Worm (Caenorhabditis elegans) whole organism, young adult: Measurements from ENCODE around the gene T16G12.8.
A peak's percentile ranks its signal among the peaks of the same experiment; 100 is the strongest.

Experiments
- C06A6.2 ChIP-seq: fragments of 200-800 bp; sonication (Bioruptor generic); conservative IDR thresholded peaks from 2 replicates; pipeline ENCODE4 v1.3.6; 2022; ENCODE audit warnings: missing genetic modification characterization, missing compliant biosample characterization
- F33H1.4 ChIP-seq: fragments of 200-800 bp; sonication (Bioruptor generic); IDR thresholded peaks from 2 replicates; pipeline ENCODE4 v1.3.6; 2022; ENCODE audit warnings: missing genetic modification reagents, missing genetic modification characterization, missing compliant biosample characterization
- F39B2.1 ChIP-seq: fragments of 200-800 bp; sonication (Bioruptor generic); IDR thresholded peaks from 2 replicates; pipeline ENCODE4 v1.3.6; 2022; ENCODE audit warnings: missing genetic modification reagents, missing genetic modification characterization, missing compliant biosample characterization
- K12H6.12 ChIP-seq: fragments of 200-800 bp; sonication (Bioruptor generic); optimal IDR thresholded peaks from 2 replicates; lab custom pipeline; 2018; ENCODE audit warnings: mild to moderate bottlenecking, missing genetic modification characterization, missing compliant biosample characterization
- T07F8.4 ChIP-seq: sonication (generic microtip); optimal IDR thresholded peaks from 2 replicates; lab custom pipeline; 2016; ENCODE audit warnings: mild to moderate bottlenecking, missing genetic modification characterization, moderate library complexity, missing compliant biosample characterization
- Y53G8AR.9 ChIP-seq: fragments of 200-800 bp; sonication (Bioruptor generic); conservative IDR thresholded peaks from 2 replicates; pipeline ENCODE4 v1.3.6; 2022; ENCODE audit warnings: missing genetic modification reagents, missing genetic modification characterization, missing compliant biosample characterization
- Y56A3A.18 ChIP-seq: fragments of 200-800 bp; sonication (Bioruptor generic); IDR thresholded peaks from 2 replicates; pipeline ENCODE4 v1.3.6; 2022; ENCODE audit warnings: missing genetic modification reagents, missing genetic modification characterization, missing compliant biosample characterization
- ZK185.1 ChIP-seq: sonication (generic microtip); optimal IDR thresholded peaks from 2 replicates; lab custom pipeline; 2016; ENCODE audit warnings: mild to moderate bottlenecking, missing genetic modification characterization, missing compliant biosample characterization; ENCODE audit not compliant: poor library complexity, severe bottlenecking
- ama-1 ChIP-seq, 3 experiments: fragments of 150-350 bp in 1 of 3; sonication (generic microtip) in 2 of 3; optimal IDR thresholded peaks; 2 replicates each; lab custom pipeline; 2014 to 2018; ENCODE audit warnings: missing biosample characterization in 2 of 3, missing genetic modification characterization in 2 of 3, missing genetic modification reagents in 2 of 3
- attf-5 ChIP-seq: fragments of 200-800 bp; sonication (Bioruptor generic); optimal IDR thresholded peaks from 2 replicates; lab custom pipeline; 2018; ENCODE audit warnings: mild to moderate bottlenecking, missing genetic modification characterization, missing compliant biosample characterization
- bed-2 ChIP-seq: fragments of 200-800 bp; sonication (Bioruptor generic); IDR thresholded peaks from 2 replicates; pipeline ENCODE4 v1.3.6; 2022; ENCODE audit warnings: missing genetic modification reagents, missing genetic modification characterization, missing compliant biosample characterization
- cebp-1 ChIP-seq, 2 experiments: fragments of 200-800 bp in 1 of 2; sonication (Bioruptor generic) in 1 of 2; sonication (generic microtip) in 1 of 2; IDR thresholded peaks in 1 of 2; optimal IDR thresholded peaks in 1 of 2; 2 replicates each; pipeline versions ENCODE4 v1.3.6 to Lab custom; 2017 to 2022; ENCODE audit warnings: missing compliant biosample characterization in 2 of 2, missing genetic modification characterization in 2 of 2, mild to moderate bottlenecking in 1 of 2, missing genetic modification reagents in 1 of 2, moderate library complexity in 1 of 2
- ceh-27 ChIP-seq: fragments of 200-800 bp; sonication (Bioruptor generic); optimal IDR thresholded peaks from 2 replicates; lab custom pipeline; 2018; ENCODE audit warnings: mild to moderate bottlenecking, missing genetic modification characterization, moderate library complexity, missing compliant biosample characterization
- chd-7 ChIP-seq: sonication (generic microtip); optimal IDR thresholded peaks from 2 replicates; lab custom pipeline; 2016; ENCODE audit warnings: mild to moderate bottlenecking, missing genetic modification characterization, moderate library complexity, missing compliant biosample characterization
- dox-1 ChIP-seq: fragments of 200-800 bp; sonication (Bioruptor generic); IDR thresholded peaks from 2 replicates; pipeline ENCODE4 v1.3.6; 2022; ENCODE audit warnings: missing genetic modification reagents, missing genetic modification characterization, missing compliant biosample characterization
- efl-1 ChIP-seq: fragments of 150-350 bp; optimal IDR thresholded peaks from 2 replicates; lab custom pipeline; 2014; ENCODE audit warnings: missing biosample characterization, missing genetic modification reagents, missing genetic modification characterization
- egrh-3 ChIP-seq: fragments of 200-800 bp; sonication (Bioruptor generic); IDR thresholded peaks from 2 replicates; pipeline ENCODE4 v1.3.6; 2022; ENCODE audit warnings: missing genetic modification reagents, missing genetic modification characterization, missing compliant biosample characterization
- gei-17 ChIP-seq: fragments of 200-800 bp; sonication (Bioruptor generic); optimal IDR thresholded peaks from 2 replicates; lab custom pipeline; 2018; ENCODE audit warnings: mild to moderate bottlenecking, missing genetic modification characterization, missing compliant biosample characterization
- him-1 ChIP-seq: sonication (generic microtip); optimal IDR thresholded peaks from 2 replicates; lab custom pipeline; 2016; ENCODE audit warnings: missing genotype, missing genetic modification reagents, missing genetic modification characterization, missing compliant biosample characterization
- hlh-26 ChIP-seq: fragments of 200-800 bp; sonication (Bioruptor generic); conservative IDR thresholded peaks from 2 replicates; pipeline ENCODE4 v1.3.6; 2022; ENCODE audit warnings: missing genetic modification reagents, missing genetic modification characterization, missing compliant biosample characterization
- hrde-1 ChIP-seq: sonication (generic microtip); optimal IDR thresholded peaks from 2 replicates; lab custom pipeline; 2016; ENCODE audit warnings: missing genetic modification characterization, mild to moderate bottlenecking, missing compliant biosample characterization, moderate library complexity, missing genotype, missing genetic modification reagents, borderline replicate concordance
- lag-1 ChIP-seq: fragments of 200-800 bp; sonication (Bioruptor generic); IDR thresholded peaks from 2 replicates; pipeline ENCODE4 v1.3.6; 2022; ENCODE audit warnings: missing genetic modification reagents, missing genetic modification characterization, missing compliant biosample characterization
- let-526 ChIP-seq: fragments of 200-800 bp; sonication (Bioruptor generic); IDR thresholded peaks from 2 replicates; pipeline ENCODE4 v1.3.6; 2022; ENCODE audit warnings: missing genetic modification reagents, missing genetic modification characterization, missing compliant biosample characterization
- lin-35 ChIP-seq, 3 experiments: fragments of 150-350 bp in 2 of 3; sonication (generic microtip) in 1 of 3; optimal IDR thresholded peaks; 2 replicates each; lab custom pipeline; 2014 to 2018; ENCODE audit warnings: missing biosample characterization in 3 of 3, missing genetic modification characterization in 3 of 3, missing genetic modification reagents in 3 of 3
- lin-40 ChIP-seq: sonication (generic microtip); optimal IDR thresholded peaks from 2 replicates; lab custom pipeline; 2016; ENCODE audit warnings: missing genetic modification characterization, mild to moderate bottlenecking, missing compliant biosample characterization, missing genotype, missing genetic modification reagents
- madf-3 ChIP-seq: fragments of 200-800 bp; sonication (Bioruptor generic); IDR thresholded peaks from 2 replicates; pipeline ENCODE4 v1.3.6; 2022; ENCODE audit warnings: missing genetic modification reagents, missing genetic modification characterization, missing compliant biosample characterization
- madf-6 ChIP-seq: fragments of 200-800 bp; sonication (Bioruptor generic); IDR thresholded peaks from 2 replicates; pipeline ENCODE4 v1.3.6; 2022; ENCODE audit warnings: missing genetic modification reagents, missing genetic modification characterization, missing compliant biosample characterization
- nfya-1 ChIP-seq: sonication (generic microtip); optimal IDR thresholded peaks from 2 replicates; lab custom pipeline; 2017; ENCODE audit warnings: antibody characterized with exemption, missing compliant biosample characterization, missing genetic modification characterization, borderline replicate concordance; ENCODE audit not compliant: insufficient read depth
- nfya-2 ChIP-seq: fragments of 200-800 bp; sonication (Bioruptor generic); IDR thresholded peaks from 2 replicates; pipeline ENCODE4 v1.3.6; 2022; ENCODE audit warnings: missing genetic modification reagents, missing genetic modification characterization, missing compliant biosample characterization
- nfyb-1 ChIP-seq: fragments of 200-800 bp; sonication (Bioruptor generic); IDR thresholded peaks from 2 replicates; pipeline ENCODE4 v1.3.6; 2022; ENCODE audit warnings: missing genetic modification reagents, missing genetic modification characterization, missing compliant biosample characterization
- nhr-120 ChIP-seq: fragments of 200-800 bp; sonication (Bioruptor generic); IDR thresholded peaks from 2 replicates; pipeline ENCODE4 v1.3.6; 2022; ENCODE audit warnings: missing genetic modification characterization, missing compliant biosample characterization
- nhr-179 ChIP-seq: sonication (generic microtip); optimal IDR thresholded peaks from 2 replicates; lab custom pipeline; 2016; ENCODE audit warnings: mild to moderate bottlenecking, missing genetic modification characterization, missing compliant biosample characterization
- nhr-90 ChIP-seq: sonication (generic microtip); optimal IDR thresholded peaks from 2 replicates; lab custom pipeline; 2016; ENCODE audit warnings: missing genotype, mild to moderate bottlenecking, missing genetic modification characterization, missing compliant biosample characterization
- pha-4 ChIP-seq: fragments of 150-350 bp; sonication (generic microtip); optimal IDR thresholded peaks from 2 replicates; lab custom pipeline; 2014; ENCODE audit warnings: missing biosample characterization, missing genetic modification reagents, missing genetic modification characterization
- rcor-1 ChIP-seq: fragments of 200-800 bp; sonication (Bioruptor generic); IDR thresholded peaks from 2 replicates; pipeline ENCODE4 v1.3.6; 2022; ENCODE audit warnings: missing genetic modification reagents, missing genetic modification characterization, missing compliant biosample characterization
- repo-1 ChIP-seq: sonication (generic microtip); optimal IDR thresholded peaks from 2 replicates; lab custom pipeline; 2017; ENCODE audit warnings: mild to moderate bottlenecking, missing genetic modification characterization, missing compliant biosample characterization
- sdz-38 ChIP-seq: sonication (generic microtip); optimal IDR thresholded peaks from 2 replicates; lab custom pipeline; 2016; ENCODE audit warnings: missing genotype, missing genetic modification characterization, missing compliant biosample characterization
- snpc-4 ChIP-seq, 5 experiments: fragments of 150-350 bp in 1 of 5; sonication (generic microtip) in 4 of 5; optimal IDR thresholded peaks; 2 replicates each; lab custom pipeline; 2014 to 2018; ENCODE audit warnings: missing genetic modification characterization in 5 of 5, missing biosample characterization in 3 of 5, antibody characterized with exemption in 2 of 5, mild to moderate bottlenecking in 2 of 5, missing compliant biosample characterization in 2 of 5, missing genotype in 2 of 5, moderate library complexity in 2 of 5, missing genetic modification reagents in 1 of 5
- sptf-2 ChIP-seq: fragments of 200-800 bp; sonication (Bioruptor generic); optimal IDR thresholded peaks from 2 replicates; lab custom pipeline; 2018; ENCODE audit warnings: mild to moderate bottlenecking, missing genetic modification characterization, missing compliant biosample characterization
- tlf-1 ChIP-seq: fragments of 200-800 bp; sonication (Bioruptor generic); optimal IDR thresholded peaks from 2 replicates; lab custom pipeline; 2018; ENCODE audit warnings: mild to moderate bottlenecking, missing genetic modification characterization, missing compliant biosample characterization
- zfh-2 ChIP-seq: fragments of 200-800 bp; sonication (Bioruptor generic); conservative IDR thresholded peaks from 2 replicates; pipeline ENCODE4 v1.3.6; 2022; ENCODE audit warnings: missing genetic modification reagents, missing genetic modification characterization, missing compliant biosample characterization
- ztf-18 ChIP-seq: sonication (generic microtip); optimal IDR thresholded peaks from 2 replicates; lab custom pipeline; 2016; ENCODE audit warnings: missing genotype, mild to moderate bottlenecking, missing genetic modification characterization, missing compliant biosample characterization
- ztf-22 ChIP-seq: fragments of 200-800 bp; sonication (Bioruptor generic); optimal IDR thresholded peaks from 2 replicates; lab custom pipeline; 2018; ENCODE audit warnings: mild to moderate bottlenecking, missing genetic modification characterization, moderate library complexity, missing compliant biosample characterization

The T16G12.8 gene

DNA sequence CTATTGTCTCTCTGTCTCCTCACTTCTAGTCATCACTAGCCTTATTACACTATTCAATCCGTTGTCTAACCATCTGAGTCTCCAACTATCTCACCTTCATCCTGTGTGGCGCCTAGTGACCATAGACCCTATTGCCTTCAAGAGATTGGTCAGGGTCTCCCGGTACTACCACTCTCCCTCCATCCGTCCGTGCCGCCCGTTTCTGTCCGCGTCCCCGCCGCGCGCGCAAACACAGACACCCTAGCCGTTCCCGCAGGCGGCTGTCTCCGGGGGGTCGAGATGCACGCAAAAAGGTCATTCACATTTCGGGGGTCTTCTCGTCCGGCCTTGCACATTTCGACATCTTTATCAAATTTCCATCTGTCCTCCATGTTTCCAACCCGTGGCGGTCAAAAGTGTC is 35.4 kb downstream of the T16G12.8 start (continued):
- TF ChIP-seq F39B2.1 (GFP tag; lab: Robert Waterston, UW) (no peak), chd-7 (tag; lab: Kevin White, UChicago) (peak; percentile 23), him-1 (tag; lab: Kevin White, UChicago) (no peak), gei-17 (no peak), dox-1 (GFP tag; lab: Robert Waterston, UW) (peak; percentile 13; the same call in 1 of the 2 replicates), cebp-1 (GFP tag; IDR thresholded peaks at IDR 0.05; lab: Robert Waterston, UW) (no peak), cebp-1 (tag; optimal IDR thresholded peaks at IDR 0.05; lab: Kevin White, UChicago) (peak; percentile 29), madf-3 (GFP tag; lab: Robert Waterston, UW) (0 out of 2 replicates have a peak, but pooled peaks have one; percentile 51), nfya-1 (tag; lab: Kevin White, UChicago) (no peak), nfyb-1 (GFP tag; lab: Robert Waterston, UW) (peak; percentile 66; the same call in 1 of the 2 replicates), nhr-120 (GFP tag; lab: Robert Waterston, UW) (0 out of 2 replicates have a peak, but pooled peaks have one; percentile 57), lin-40 (no peak), sptf-2 (no peak), hlh-26 (GFP tag; lab: Robert Waterston, UW) (no peak), madf-6 (GFP tag; lab: Robert Waterston, UW) (peak; percentile 52; the same call in 1 of the 2 replicates), bed-2 (GFP tag; lab: Robert Waterston, UW) (0 out of 2 replicates have a peak, but pooled peaks have one; percentile 68), egrh-3 (GFP tag; lab: Robert Waterston, UW) (peak; percentile 88), ztf-22 (GFP tag; lab: Kevin White, UChicago) (no peak), hrde-1 (tag; lab: Kevin White, UChicago) (no peak), ama-1 (optimal IDR thresholded peaks at IDR 0.05; lab: Kevin White, UChicago) (no peak), ama-1 (GFP tag; optimal IDR thresholded peaks at IDR 0.05; lab: Kevin White, UChicago) (no peak), zfh-2 (GFP tag; lab: Robert Waterston, UW) (peak; percentile 96)

DNA sequence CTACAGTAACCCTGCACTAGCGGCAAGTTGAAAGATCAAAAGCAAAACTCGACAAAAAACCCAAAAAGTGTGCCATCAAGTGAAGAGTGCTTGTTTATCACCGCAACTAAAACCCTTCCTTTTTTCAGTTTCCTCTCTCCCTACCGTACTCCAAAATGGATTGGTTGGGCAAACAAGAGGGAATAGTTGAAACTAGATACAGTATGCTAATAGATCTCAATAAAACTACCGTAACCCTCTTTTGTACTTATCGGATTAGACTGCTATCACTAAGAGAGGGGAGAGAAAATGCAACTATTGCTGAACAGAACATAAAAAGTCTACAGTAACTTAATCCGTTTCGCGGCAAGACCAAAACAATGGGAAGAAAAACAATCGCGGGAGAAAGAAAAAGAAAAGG is 36.3 kb downstream of the T16G12.8 start:
- TF ChIP-seq T07F8.4 (tag; lab: Kevin White, UChicago) (no peak), lag-1 (GFP tag; lab: Robert Waterston, UW) (no peak), Y56A3A.18 (no peak), nfya-2 (GFP tag; lab: Robert Waterston, UW) (0 out of 2 replicates have a peak, but pooled peaks have one; percentile 26)

DNA sequence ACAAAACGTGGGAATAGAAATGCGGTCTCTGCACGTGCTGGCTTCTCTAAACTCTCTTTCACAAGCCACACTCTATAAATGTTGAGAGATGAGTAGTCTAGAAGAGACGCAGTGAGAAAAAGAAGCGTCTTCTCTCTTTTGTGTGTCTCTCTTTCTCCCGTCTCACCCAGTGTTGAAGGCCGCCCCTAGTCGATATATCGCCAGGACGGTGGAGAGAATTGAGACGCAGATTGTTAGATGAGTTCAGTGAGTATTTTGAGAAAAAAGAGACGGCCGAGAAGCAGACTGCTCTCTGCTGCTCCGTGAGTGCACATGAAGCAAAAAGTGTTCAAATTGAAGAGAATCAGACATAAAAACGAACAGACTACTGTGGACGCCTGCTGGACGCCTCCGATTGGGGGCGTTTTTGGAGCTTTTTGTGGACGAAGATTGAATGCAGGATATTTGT is 37.4 kb downstream of the T16G12.8 start:
- TF ChIP-seq pha-4 (tag; lab: Kevin White, UChicago) (peak; percentile 7), tlf-1 (peak; percentile 56), rcor-1 (0 out of 2 replicates have a peak, but pooled peaks have one; percentile 27), ZK185.1 (tag; lab: Kevin White, UChicago) (peak; percentile 33), repo-1 (peak; percentile 40), nhr-179 (no peak), sdz-38 (no peak), attf-5 (GFP tag; lab: Kevin White, UChicago) (peak; percentile 95), lin-35 (GFP tag; optimal IDR thresholded peaks at IDR 0.05; lab: Kevin White, UChicago) (peak in 1 of 3 experiments; percentile 77), C06A6.2 (GFP tag; lab: Robert Waterston, UW) (peak; percentile 66; the same call in 1 of the 2 replicates), efl-1 (GFP tag; lab: Kevin White, UChicago) (no peak), Y53G8AR.9 (GFP tag; lab: Robert Waterston, UW) (peak; percentile 60; the same call in 1 of the 2 replicates), snpc-4 (GFP tag; optimal IDR thresholded peaks at IDR 0.05; lab: Kevin White, UChicago) (no peak), snpc-4 (tag; optimal IDR thresholded peaks at IDR 0.05; lab: Kevin White, UChicago) (peak in 3 of 4 experiments; percentile 24 to 48 (median 32)), madf-3 (GFP tag; lab: Robert Waterston, UW) (no peak), K12H6.12 (peak; percentile 92), ceh-27 (GFP tag; lab: Kevin White, UChicago) (peak; percentile 82), ztf-18 (tag; lab: Kevin White, UChicago) (peak; percentile 63), chd-7 (tag; lab: Kevin White, UChicago) (peak; percentile 79), let-526 (GFP tag; lab: Robert Waterston, UW) (peak; percentile 27; the same call in 1 of the 2 replicates), F33H1.4 (GFP tag; lab: Robert Waterston, UW) (no peak), nhr-90 (tag; lab: Kevin White, UChicago) (peak; percentile 5)
